In the genomic region with DNA sequence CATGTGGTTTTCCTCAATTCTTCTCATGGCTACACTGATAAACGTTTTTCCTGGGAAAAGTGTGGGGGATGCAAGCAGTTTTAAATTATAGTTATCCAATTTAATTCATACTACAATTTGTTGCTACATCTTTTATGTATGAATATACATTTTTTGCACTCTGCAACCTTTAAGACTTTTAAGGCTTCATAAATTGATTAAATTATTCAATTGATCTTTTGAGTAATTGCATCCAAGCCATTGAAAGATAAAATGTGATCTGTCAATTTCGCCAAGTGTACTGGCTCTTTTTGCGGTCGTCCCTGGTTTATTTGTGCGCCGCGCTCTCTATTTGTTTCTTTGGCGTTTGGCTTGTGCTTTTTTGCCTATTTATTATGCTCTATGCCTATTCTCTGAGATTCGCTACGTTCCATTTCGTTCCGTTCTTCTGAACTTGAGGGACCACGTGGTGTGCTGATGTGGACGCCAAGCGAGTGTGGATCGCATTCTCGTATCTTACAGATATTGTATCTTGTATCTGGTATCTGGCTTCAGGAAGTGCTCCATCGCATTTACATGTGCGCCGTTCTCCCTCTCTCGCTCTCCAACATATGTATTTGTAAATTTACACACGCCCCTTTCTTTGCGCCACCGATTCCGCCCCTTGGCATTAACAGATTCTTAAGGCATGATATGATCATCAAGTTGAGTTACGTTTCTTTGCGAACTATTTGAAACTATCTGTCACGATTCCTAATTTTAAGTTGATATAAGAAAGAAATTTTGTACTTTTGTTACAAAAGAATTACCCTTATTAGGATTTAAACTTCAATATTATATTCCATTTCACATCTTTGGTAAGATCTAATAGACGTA, we compare ENCODE assay signal across 5 fruit fly cellular contexts.
TF ChIP-seq lines count a peak whose summit lies in the region.

No protein-coding gene starts in this region.

- peak; percentile 4 for TF ChIP-seq CTCF in whole organism, embryonic (GFP tag; optimal IDR thresholded peaks at IDR 0.05; lab: Kevin White, UChicago)

TF ChIP-seq in whole organism, adult, 20 proteins besides CTCF, POLR2A, EP300 and RAD21 (continues in another document):
- TF ChIP-seq toe (GFP tag; optimal IDR thresholded peaks at IDR 0.05; lab: Kevin White, UChicago): peak; percentile 62
- peak; percentile 58 for TF ChIP-seq CG11617 (GFP tag; optimal IDR thresholded peaks at IDR 0.05; lab: Kevin White, UChicago)
- peak; percentile 81 for TF ChIP-seq Mnt (GFP tag; optimal IDR thresholded peaks at IDR 0.05; lab: Kevin White, UChicago)
- no peak for TF ChIP-seq tj (GFP tag; optimal IDR thresholded peaks at IDR 0.05; lab: Kevin White, UChicago)
- TF ChIP-seq kay (GFP tag; lab: Kevin White, UChicago; ENCODE audit: borderline replicate concordance): peak; percentile 6
- TF ChIP-seq CG7045 (GFP tag; optimal IDR thresholded peaks at IDR 0.05; lab: Kevin White, UChicago): peak; percentile 84
- peak; percentile 75 for TF ChIP-seq CG7101 (tag; optimal IDR thresholded peaks at IDR 0.05; lab: Kevin White, UChicago)
- TF ChIP-seq cic (GFP tag; optimal IDR thresholded peaks at IDR 0.05; lab: Kevin White, UChicago): no peak
- TF ChIP-seq Clk (GFP tag; optimal IDR thresholded peaks at IDR 0.05; lab: Kevin White, UChicago): peak; percentile 24
- peak; percentile 49 for TF ChIP-seq pad (GFP tag; optimal IDR thresholded peaks at IDR 0.05; lab: Kevin White, UChicago)
- peak; percentile 61 for TF ChIP-seq CG14711 (tag; optimal IDR thresholded peaks at IDR 0.05; lab: Kevin White, UChicago)
- peak; percentile 83 for TF ChIP-seq CG5204 (GFP tag; optimal IDR thresholded peaks at IDR 0.05; lab: Kevin White, UChicago)
- peak; percentile 66 for TF ChIP-seq CG12768 (GFP tag; optimal IDR thresholded peaks at IDR 0.05; lab: Kevin White, UChicago)
- peak; percentile 74 for TF ChIP-seq CG33017 (tag; optimal IDR thresholded peaks at IDR 0.05; lab: Kevin White, UChicago)
- TF ChIP-seq Hr96 (GFP tag; optimal IDR thresholded peaks at IDR 0.05; lab: Kevin White, UChicago): peak; percentile 71
- no peak for TF ChIP-seq cnc (optimal IDR thresholded peaks at IDR 0.05; lab: Kevin White, UChicago)

TF ChIP-seq in whole organism, embryonic, 481 proteins besides CTCF, POLR2A, EP300 and RAD21 (continues in another document):
- TF ChIP-seq jing (GFP tag; optimal IDR thresholded peaks at IDR 0.05; lab: Kevin White, UChicago): peak; percentile 25
- peak; percentile 55 for TF ChIP-seq jumu (GFP tag; optimal IDR thresholded peaks at IDR 0.05; lab: Kevin White, UChicago)
- peak; percentile 93 for TF ChIP-seq zfh2 (GFP tag; optimal IDR thresholded peaks at IDR 0.05; lab: Kevin White, UChicago)
- peak; percentile 70 for TF ChIP-seq Bdp1 (GFP tag; optimal IDR thresholded peaks at IDR 0.05; lab: Kevin White, UChicago)
- peak; percentile 82 for TF ChIP-seq CG12391 (tag; optimal IDR thresholded peaks at IDR 0.05; lab: Kevin White, UChicago)
- TF ChIP-seq nerfin-2 (GFP tag; IDR thresholded peaks at IDR 0.05; lab: Robert Waterston, UW; ENCODE audit: partially characterized antibody): no peak
- peak; percentile 75 for TF ChIP-seq sisA (GFP tag; IDR thresholded peaks at IDR 0.05; lab: Robert Waterston, UW)
- TF ChIP-seq CG9437 (GFP tag; optimal IDR thresholded peaks at IDR 0.05; lab: Kevin White, UChicago): peak; percentile 48
- TF ChIP-seq CG30431 (GFP tag; optimal IDR thresholded peaks at IDR 0.05; lab: Kevin White, UChicago): peak; percentile 61
- TF ChIP-seq ab (GFP tag; optimal IDR thresholded peaks at IDR 0.05; lab: Kevin White, UChicago): peak; percentile 4
- TF ChIP-seq tgo (GFP tag; IDR thresholded peaks at IDR 0.05; lab: Robert Waterston, UW): peak; percentile 89
- TF ChIP-seq CG6272 (GFP tag; IDR thresholded peaks at IDR 0.05; lab: Robert Waterston, UW): peak; percentile 75
- peak; percentile 91 for TF ChIP-seq fd3F (GFP tag; optimal IDR thresholded peaks at IDR 0.05; lab: Kevin White, UChicago)
- peak; percentile 92 for TF ChIP-seq CG7839 (tag; optimal IDR thresholded peaks at IDR 0.05; lab: Kevin White, UChicago)
- 0 out of 2 replicates have a peak, but pooled peaks have one; percentile 53 for TF ChIP-seq Lim3 (GFP tag; IDR thresholded peaks at IDR 0.05; lab: Robert Waterston, UW)
- peak; percentile 82 for TF ChIP-seq Ada2b (GFP tag; IDR thresholded peaks at IDR 0.05; lab: Robert Waterston, UW)

TF ChIP-seq in whole organism, prepupa, 60 proteins besides CTCF, POLR2A, EP300 and RAD21 (continues in another document):
- TF ChIP-seq CG9139 (GFP tag; optimal IDR thresholded peaks at IDR 0.05; lab: Kevin White, UChicago) (no peak), cyc (GFP tag; optimal IDR thresholded peaks at IDR 0.05; lab: Kevin White, UChicago) (no peak), achi (GFP tag; optimal IDR thresholded peaks at IDR 0.05; lab: Kevin White, UChicago) (peak; percentile 83), Eip78C (GFP tag; lab: Kevin White, UChicago) (peak; percentile 91), esn (GFP tag; optimal IDR thresholded peaks at IDR 0.05; lab: Kevin White, UChicago) (no peak), Ets21C (GFP tag; optimal IDR thresholded peaks at IDR 0.05; lab: Kevin White, UChicago) (no peak), CG6792 (GFP tag; optimal IDR thresholded peaks at IDR 0.05; lab: Kevin White, UChicago) (peak; percentile 46), CG8632 (GFP tag; optimal IDR thresholded peaks at IDR 0.05; lab: Kevin White, UChicago) (no peak), CG32006 (GFP tag; optimal IDR thresholded peaks at IDR 0.05; lab: Kevin White, UChicago) (peak; percentile 97), Sox102F (GFP tag; optimal IDR thresholded peaks at IDR 0.05; lab: Kevin White, UChicago) (peak; percentile 0), CG34406 (GFP tag; optimal IDR thresholded peaks at IDR 0.05; lab: Kevin White, UChicago) (no peak), Lpt (GFP tag; optimal IDR thresholded peaks at IDR 0.05; lab: Kevin White, UChicago) (peak; percentile 95), CG8119 (GFP tag; IDR thresholded peaks at IDR 0.05; lab: Robert Waterston, UW) (peak; percentile 96), net (GFP tag; optimal IDR thresholded peaks at IDR 0.05; lab: Kevin White, UChicago) (peak; percentile 85), CG3919 (GFP tag; optimal IDR thresholded peaks at IDR 0.05; lab: Kevin White, UChicago) (peak; percentile 83), OdsH (GFP tag; optimal IDR thresholded peaks at IDR 0.05; lab: Kevin White, UChicago) (peak; percentile 84), lz (GFP tag; optimal IDR thresholded peaks at IDR 0.05; lab: Kevin White, UChicago) (peak; percentile 23)

TF ChIP-seq in whole organism, pupa, 21 proteins besides CTCF, POLR2A, EP300 and RAD21 (continues in another document):
- TF ChIP-seq CG12605 (GFP tag; IDR thresholded peaks at IDR 0.05; lab: Robert Waterston, UW) (peak; percentile 82; the same call in 1 of the 2 replicates), D1 (tag; optimal IDR thresholded peaks at IDR 0.05; lab: Kevin White, UChicago) (peak; percentile 9), CG4496 (GFP tag; IDR thresholded peaks at IDR 0.05; lab: Robert Waterston, UW) (peak; percentile 94), CG15710 (tag; optimal IDR thresholded peaks at IDR 0.05; lab: Kevin White, UChicago) (peak; percentile 21), CG32121 (GFP tag; IDR thresholded peaks at IDR 0.05; lab: Robert Waterston, UW) (peak; percentile 93), Pif1A (GFP tag; optimal IDR thresholded peaks at IDR 0.05; lab: Kevin White, UChicago) (peak; percentile 84), EcR (GFP tag; optimal IDR thresholded peaks at IDR 0.05; lab: Kevin White, UChicago) (no peak), CG8159 (tag; optimal IDR thresholded peaks at IDR 0.05; lab: Kevin White, UChicago) (peak; percentile 45), rn (GFP tag; IDR thresholded peaks at IDR 0.05; lab: Robert Waterston, UW) (peak; percentile 56; the same call in 1 of the 2 replicates), CG13204 (GFP tag; optimal IDR thresholded peaks at IDR 0.05; lab: Kevin White, UChicago) (no peak), CG10348 (GFP tag; IDR thresholded peaks at IDR 0.05; lab: Robert Waterston, UW) (peak; percentile 69), Snoo (tag; optimal IDR thresholded peaks at IDR 0.05; lab: Kevin White, UChicago) (no peak), Ets98B (GFP tag; IDR thresholded peaks at IDR 0.05; lab: Robert Waterston, UW) (peak; percentile 88), CG34367 (tag; optimal IDR thresholded peaks at IDR 0.05; lab: Kevin White, UChicago) (peak; percentile 39), CG9948 (tag; optimal IDR thresholded peaks at IDR 0.05; lab: Kevin White, UChicago) (peak; percentile 84), CG14655 (GFP tag; optimal IDR thresholded peaks at IDR 0.05; lab: Kevin White, UChicago) (peak; percentile 98), Pif1B (GFP tag; optimal IDR thresholded peaks at IDR 0.05; lab: Kevin White, UChicago) (peak; percentile 76), fd96Ca (GFP tag; IDR thresholded peaks at IDR 0.05; lab: Robert Waterston, UW) (peak; percentile 84)

TF ChIP-seq in whole organism, wandering third instar larva, 38 proteins besides CTCF, POLR2A, EP300 and RAD21 (continues in another document):
- TF ChIP-seq woc (GFP tag; optimal IDR thresholded peaks at IDR 0.05; lab: Kevin White, UChicago) (no peak), Dif (GFP tag; optimal IDR thresholded peaks at IDR 0.05; lab: Kevin White, UChicago; ENCODE audit: partially characterized antibody) (no peak), Sp1 (GFP tag; optimal IDR thresholded peaks at IDR 0.05; lab: Kevin White, UChicago) (no peak), h (GFP tag; optimal IDR thresholded peaks at IDR 0.05; lab: Kevin White, UChicago) (peak; percentile 35), Dfd (GFP tag; optimal IDR thresholded peaks at IDR 0.05; lab: Kevin White, UChicago) (no peak), sage (GFP tag; optimal IDR thresholded peaks at IDR 0.05; lab: Kevin White, UChicago) (no peak), ey (GFP tag; optimal IDR thresholded peaks at IDR 0.05; lab: Kevin White, UChicago) (no peak), N (GFP tag; optimal IDR thresholded peaks at IDR 0.05; lab: Kevin White, UChicago) (no peak), Hr83 (GFP tag; optimal IDR thresholded peaks at IDR 0.05; lab: Kevin White, UChicago; ENCODE audit: poor library complexity, severe bottlenecking) (no peak), Vsx2 (GFP tag; optimal IDR thresholded peaks at IDR 0.05; lab: Kevin White, UChicago; ENCODE audit: partially characterized antibody) (no peak), Jra (GFP tag; optimal IDR thresholded peaks at IDR 0.05; lab: Kevin White, UChicago) (no peak), OdsH (GFP tag; optimal IDR thresholded peaks at IDR 0.05; lab: Kevin White, UChicago) (no peak), Rel (GFP tag; optimal IDR thresholded peaks at IDR 0.05; lab: Kevin White, UChicago) (no peak), Rel (tag; optimal IDR thresholded peaks at IDR 0.05; lab: Kevin White, UChicago) (no peak), Abd-B (GFP tag; optimal IDR thresholded peaks at IDR 0.05; lab: Kevin White, UChicago) (no peak), fru (GFP tag; optimal IDR thresholded peaks at IDR 0.05; lab: Kevin White, UChicago) (peak; percentile 8), pan (optimal IDR thresholded peaks at IDR 0.05; lab: Kevin White, UChicago) (no peak), Mio (GFP tag; optimal IDR thresholded peaks at IDR 0.05; lab: Kevin White, UChicago) (no peak), CG32264 (GFP tag; optimal IDR thresholded peaks at IDR 0.05; lab: Kevin White, UChicago) (no peak), sv (GFP tag; optimal IDR thresholded peaks at IDR 0.05; lab: Kevin White, UChicago) (peak; percentile 73), Myc (optimal IDR thresholded peaks at IDR 0.05; lab: Kevin White, UChicago) (no peak)
